Worm (Caenorhabditis elegans): Measurements from ENCODE around the gene F52E1.14.
"Not testable (repeated sequence)": the region's sequence is repeated elsewhere in the genome, so short reads cannot be mapped to it uniquely, and the experiment has no call there.

The F52E1.14 gene

ce11 chrV:8383716-8384115, at the start of gene F52E1.14:
Gene F52E1.14 (plus strand): TSS chrV:8383922.
- TF ChIP-seq hmbx-1 (tag; optimal IDR thresholded peaks at IDR 0.05) (no peak), flt-1 (GFP tag; IDR thresholded peaks at IDR 0.05) (no peak), B0310.2 (tag; optimal IDR thresholded peaks at IDR 0.05) (no peak), ceh-36 (tag; optimal IDR thresholded peaks at IDR 0.05) (no peak), tbx-11 (GFP tag; IDR thresholded peaks at IDR 0.05) (no peak), ets-7 (tag; optimal IDR thresholded peaks at IDR 0.05) (no peak), hnd-1 (tag; optimal IDR thresholded peaks at IDR 0.05) (no peak), F13C5.2 (tag; optimal IDR thresholded peaks at IDR 0.05) (no peak), hmg-4 (GFP tag; optimal IDR thresholded peaks at IDR 0.05) (no peak), aly-1 (tag; optimal IDR thresholded peaks at IDR 0.05) (no peak), tra-4 (tag; optimal IDR thresholded peaks at IDR 0.05) (no peak), sea-1 (GFP tag; conservative IDR thresholded peaks at IDR 0.05) (no peak), ceh-13 (GFP tag; optimal IDR thresholded peaks at IDR 0.05) (no peak)

ce11 chrV:8334360-8334759, 49.4 kb upstream of the F52E1.14 start, which contains the start of gene tmd-2:
Gene tmd-2 (plus strand): TSS chrV:8334660.
- TF ChIP-seq hnd-1 (tag; optimal IDR thresholded peaks at IDR 0.05) (no peak), hmbx-1 (tag; optimal IDR thresholded peaks at IDR 0.05) (no peak), tbx-37 (GFP tag; conservative IDR thresholded peaks at IDR 0.05) (no peak), F13C5.2 (tag; optimal IDR thresholded peaks at IDR 0.05) (no peak), tbx-11 (GFP tag; IDR thresholded peaks at IDR 0.05) (no peak), hmg-4 (GFP tag; optimal IDR thresholded peaks at IDR 0.05) (no peak), tra-4 (tag; optimal IDR thresholded peaks at IDR 0.05) (no peak), ets-7 (tag; optimal IDR thresholded peaks at IDR 0.05) (no peak), B0310.2 (tag; optimal IDR thresholded peaks at IDR 0.05) (no peak), aly-1 (tag; optimal IDR thresholded peaks at IDR 0.05) (no peak), sea-1 (GFP tag; conservative IDR thresholded peaks at IDR 0.05) (no peak), ceh-13 (GFP tag; optimal IDR thresholded peaks at IDR 0.05) (no peak), scrt-1 (GFP tag; IDR thresholded peaks at IDR 0.05) (no peak), ceh-36 (tag; optimal IDR thresholded peaks at IDR 0.05) (no peak), flt-1 (GFP tag; IDR thresholded peaks at IDR 0.05) (no peak), pes-1 (GFP tag; IDR thresholded peaks at IDR 0.05) (no peak)

ce11 chrV:8335620-8336019, 48.1 kb upstream of the F52E1.14 start:
- TF ChIP-seq B0310.2 (tag; optimal IDR thresholded peaks at IDR 0.05) = no peak
- TF ChIP-seq tbx-11 (GFP tag; IDR thresholded peaks at IDR 0.05) = no peak
- TF ChIP-seq ceh-13 (GFP tag; optimal IDR thresholded peaks at IDR 0.05) = no peak
- TF ChIP-seq aly-1 (tag; optimal IDR thresholded peaks at IDR 0.05) = no peak
- no peak for TF ChIP-seq F13C5.2 (tag; optimal IDR thresholded peaks at IDR 0.05)
- no peak for TF ChIP-seq hmbx-1 (tag; optimal IDR thresholded peaks at IDR 0.05)
- TF ChIP-seq tra-4 (tag; optimal IDR thresholded peaks at IDR 0.05) = no peak

- TF ChIP-seq tbx-37 (GFP tag; conservative IDR thresholded peaks at IDR 0.05); B0310.2 (tag; optimal IDR thresholded peaks at IDR 0.05); hmbx-1 (tag; optimal IDR thresholded peaks at IDR 0.05): not testable (repeated sequence)
These were observed 42.8 kb upstream of the F52E1.14 start, which contains the start of gene C08D8.7 for ce11 chrV:8340924-8341323. Gene C08D8.7 (plus strand): TSS chrV:8341224.

ce11 chrV:8342416-8342815, 41.3 kb upstream of the F52E1.14 start:
- no peak for TF ChIP-seq flt-1 (GFP tag; IDR thresholded peaks at IDR 0.05)
- no peak for TF ChIP-seq ceh-13 (GFP tag; optimal IDR thresholded peaks at IDR 0.05)
- TF ChIP-seq B0310.2 (tag; optimal IDR thresholded peaks at IDR 0.05) = no peak
- no peak for TF ChIP-seq ets-7 (tag; optimal IDR thresholded peaks at IDR 0.05)
- TF ChIP-seq hnd-1 (tag; optimal IDR thresholded peaks at IDR 0.05) = no peak
- TF ChIP-seq hmbx-1 (tag; optimal IDR thresholded peaks at IDR 0.05) = no peak
- no peak for TF ChIP-seq tra-4 (tag; optimal IDR thresholded peaks at IDR 0.05)
- no peak for TF ChIP-seq sea-1 (GFP tag; conservative IDR thresholded peaks at IDR 0.05)
- TF ChIP-seq aly-1 (tag; optimal IDR thresholded peaks at IDR 0.05) = no peak
- TF ChIP-seq scrt-1 (GFP tag; IDR thresholded peaks at IDR 0.05) = no peak
- TF ChIP-seq ama-1 (optimal IDR thresholded peaks at IDR 0.05) = no peak
- TF ChIP-seq tbx-11 (GFP tag; IDR thresholded peaks at IDR 0.05) = no peak
- TF ChIP-seq hmg-4 (GFP tag; optimal IDR thresholded peaks at IDR 0.05) = no peak
- no peak for TF ChIP-seq pes-1 (GFP tag; IDR thresholded peaks at IDR 0.05)
- TF ChIP-seq ceh-36 (tag; optimal IDR thresholded peaks at IDR 0.05) = no peak
- TF ChIP-seq tbx-37 (GFP tag; conservative IDR thresholded peaks at IDR 0.05) = no peak
- TF ChIP-seq F13C5.2 (tag; optimal IDR thresholded peaks at IDR 0.05) = no peak

- TF ChIP-seq ama-1 (optimal IDR thresholded peaks at IDR 0.05) (no peak), F13C5.2 (tag; optimal IDR thresholded peaks at IDR 0.05) (no peak), aly-1 (tag; optimal IDR thresholded peaks at IDR 0.05) (no peak), ceh-36 (tag; optimal IDR thresholded peaks at IDR 0.05) (no peak), pes-1 (GFP tag; IDR thresholded peaks at IDR 0.05) (no peak), ceh-13 (GFP tag; optimal IDR thresholded peaks at IDR 0.05) (no peak), hmbx-1 (tag; optimal IDR thresholded peaks at IDR 0.05) (no peak), sea-1 (GFP tag; conservative IDR thresholded peaks at IDR 0.05) (no peak), tra-4 (tag; optimal IDR thresholded peaks at IDR 0.05) (no peak), scrt-1 (GFP tag; IDR thresholded peaks at IDR 0.05) (no peak), hnd-1 (tag; optimal IDR thresholded peaks at IDR 0.05) (no peak), ets-7 (tag; optimal IDR thresholded peaks at IDR 0.05) (no peak), tbx-37 (GFP tag; conservative IDR thresholded peaks at IDR 0.05) (no peak), B0310.2 (tag; optimal IDR thresholded peaks at IDR 0.05) (no peak), tbx-11 (GFP tag; IDR thresholded peaks at IDR 0.05) (no peak), flt-1 (GFP tag; IDR thresholded peaks at IDR 0.05) (no peak), hmg-4 (GFP tag; optimal IDR thresholded peaks at IDR 0.05) (no peak)
These were observed 38.3 kb upstream of the F52E1.14 start, which contains the start of gene C08D8.1 for ce11 chrV:8345436-8345835. Gene C08D8.1 (plus strand): TSS chrV:8345759.

ce11 chrV:8348959-8349389, 34.7 kb upstream of the F52E1.14 start:
- TF ChIP-seq scrt-1 (GFP tag; IDR thresholded peaks at IDR 0.05) = no peak
- TF ChIP-seq B0310.2 (tag; optimal IDR thresholded peaks at IDR 0.05) = no peak
- peak; percentile 72 for TF ChIP-seq F13C5.2 (tag; optimal IDR thresholded peaks at IDR 0.05)
- peak; percentile 46 for TF ChIP-seq ama-1 (optimal IDR thresholded peaks at IDR 0.05)

ce11 chrV:8349950-8350349, 33.8 kb upstream of the F52E1.14 start:
- no peak for TF ChIP-seq flt-1 (GFP tag; IDR thresholded peaks at IDR 0.05)
- TF ChIP-seq B0310.2 (tag; optimal IDR thresholded peaks at IDR 0.05) = no peak
- no peak for TF ChIP-seq tbx-37 (GFP tag; conservative IDR thresholded peaks at IDR 0.05)
- TF ChIP-seq tra-4 (tag; optimal IDR thresholded peaks at IDR 0.05) = no peak
